Fruit fly (Drosophila melanogaster): ENCODE results near the gene CG10510.

dm6 chr3L:21229764-21230163 is 19.9 kb upstream of the CG10510 start:
- no peak for TF ChIP-seq usp (GFP tag; optimal IDR thresholded peaks at IDR 0.05)
- TF ChIP-seq pan (optimal IDR thresholded peaks at IDR 0.05): no peak
- no peak for TF ChIP-seq Mio (GFP tag; optimal IDR thresholded peaks at IDR 0.05)
- TF ChIP-seq Hr83 (GFP tag; optimal IDR thresholded peaks at IDR 0.05; ENCODE audit: poor library complexity, severe bottlenecking): no peak
- no peak for TF ChIP-seq HLH106 (tag; optimal IDR thresholded peaks at IDR 0.05)
- no peak for TF ChIP-seq psq (GFP tag; optimal IDR thresholded peaks at IDR 0.05)
- no peak for TF ChIP-seq lola (GFP tag; optimal IDR thresholded peaks at IDR 0.05)
- no peak for TF ChIP-seq Hnf4 (GFP tag; optimal IDR thresholded peaks at IDR 0.05)
- TF ChIP-seq Abd-B (GFP tag; optimal IDR thresholded peaks at IDR 0.05): no peak

Data from whole organism, wandering third instar larva.